Fruit fly (Drosophila melanogaster) Kc167 (cell line): ENCODE measurements around the gene Top3alpha.

Experiments used
- Sin3A ChIP-seq: fragments of >200 bp; optimal IDR thresholded peaks from 2 replicates; lab custom pipeline; 2018; ENCODE audit warnings: missing external identifiers
- insv ChIP-seq: fragments of >200 bp; optimal IDR thresholded peaks from 3 replicates; lab custom pipeline; 2018; ENCODE audit warnings: missing external identifiers
- ttk ChIP-seq: sonication (Bioruptor generic); optimal IDR thresholded peaks from 2 replicates; lab custom pipeline; 2017; ENCODE audit warnings: missing external identifiers

dm6 chr2L:19492934-19493686, 4.9 kb upstream of the Top3alpha start, which contains the start of the genes swm and Ctu2:
- TF ChIP-seq ttk (lab: Kevin White, UChicago) (no peak), insv (no peak), Sin3A (lab: Kevin White, UChicago) (no peak)
